Worm (Caenorhabditis elegans): ENCODE data around the gene inx-18.

- no peak for TF ChIP-seq ama-1 (optimal IDR thresholded peaks at IDR 0.05)
- no peak for TF ChIP-seq rnt-1 (tag; optimal IDR thresholded peaks at IDR 0.05)
Measured at ce11 chrIV:643481-643880, 37.3 kb downstream of the inx-18 start.
